Fruit fly (Drosophila melanogaster) whole organism, adult: ENCODE results near the gene ND-30.

Experiments
- CG12768 ChIP-seq: fragments of 200-800 bp; sonication (Bioruptor generic); optimal IDR thresholded peaks from 2 replicates; lab custom pipeline; 2017; ENCODE audit warnings: missing biosample characterization, missing genetic modification characterization, mild to moderate bottlenecking, moderate library complexity, missing genetic modification reagents
- CG33017 ChIP-seq: fragments of 200-800 bp; sonication (Bioruptor generic); optimal IDR thresholded peaks from 2 replicates; lab custom pipeline; 2018; ENCODE audit warnings: missing biosample characterization, mild to moderate bottlenecking, missing genetic modification characterization, moderate library complexity
- CG5204 ChIP-seq: fragments of 200-800 bp; sonication (Bioruptor generic); optimal IDR thresholded peaks from 2 replicates; lab custom pipeline; 2016; ENCODE audit warnings: missing biosample characterization, missing genetic modification characterization
- Clk ChIP-seq: fragments of 200-800 bp; sonication (Bioruptor generic); optimal IDR thresholded peaks from 2 replicates; lab custom pipeline; 2017; ENCODE audit warnings: missing biosample characterization, missing genetic modification characterization
- Hr96 ChIP-seq: fragments of 200-800 bp; sonication (Bioruptor generic); optimal IDR thresholded peaks from 2 replicates; lab custom pipeline; 2016; ENCODE audit warnings: missing biosample characterization, missing genetic modification characterization
- Mnt ChIP-seq: fragments of 200-800 bp; sonication (Bioruptor generic); optimal IDR thresholded peaks from 2 replicates; lab custom pipeline; 2016; ENCODE audit warnings: missing biosample characterization, mild to moderate bottlenecking, missing genetic modification characterization
- pad ChIP-seq: fragments of 200-800 bp; sonication (Bioruptor generic); optimal IDR thresholded peaks from 3 replicates; lab custom pipeline; 2017; ENCODE audit warnings: missing biosample characterization, missing genetic modification characterization, mild to moderate bottlenecking, moderate library complexity, missing genetic modification reagents

- peak; percentile 97 for TF ChIP-seq Hr96 (GFP tag; lab: Kevin White, UChicago)
- peak; percentile 91 for TF ChIP-seq pad (GFP tag; lab: Kevin White, UChicago)
- peak; percentile 96 for TF ChIP-seq CG5204
- peak; percentile 92 for TF ChIP-seq Clk (GFP tag; lab: Kevin White, UChicago)
- TF ChIP-seq CG12768 (GFP tag; lab: Kevin White, UChicago): peak; percentile 99
- peak; percentile 98 for TF ChIP-seq Mnt (GFP tag; lab: Kevin White, UChicago)
- TF ChIP-seq CG33017: peak; percentile 99
Observed at dm6 chr3L:3192912-3193311, 33.5 kb upstream of the ND-30 start, which contains the start of gene Hsp83.
